Fruit fly (Drosophila melanogaster): ENCODE measurements around the gene PVRAP.

PVRAP gene

dm6 chr3L:5988675-5989074 lies 8.3 kb upstream of the PVRAP start (continued):
- TF ChIP-seq Blimp-1 (GFP tag; optimal IDR thresholded peaks at IDR 0.05) (peak; percentile 69), CG15269 (tag; optimal IDR thresholded peaks at IDR 0.05) (no peak), CG18619 (GFP tag; optimal IDR thresholded peaks at IDR 0.05) (no peak), peb (GFP tag; IDR thresholded peaks at IDR 0.05) (peak; percentile 18; the same call in 1 of the 2 replicates), CG9932 (GFP tag; IDR thresholded peaks at IDR 0.05) (no peak), Nf-YB (GFP tag; optimal IDR thresholded peaks at IDR 0.05) (no peak), CG14050 (GFP tag; IDR thresholded peaks at IDR 0.05) (no peak), CG11695 (GFP tag; IDR thresholded peaks at IDR 0.05) (0 out of 3 replicates have a peak, but pooled peaks have one; percentile 42), dpn (GFP tag; optimal IDR thresholded peaks at IDR 0.05) (peak; percentile 13 to 20), CG1792 (GFP tag; optimal IDR thresholded peaks at IDR 0.05) (peak; percentile 48), bowl (GFP tag; IDR thresholded peaks at IDR 0.05) (no peak), CG18011 (GFP tag; optimal IDR thresholded peaks at IDR 0.05) (no peak), CG34422 (GFP tag; IDR thresholded peaks at IDR 0.05) (peak; percentile 73; the same call in 2 of the 3 replicates), ash1 (GFP tag; optimal IDR thresholded peaks at IDR 0.05) (no peak), CG31224 (GFP tag; IDR thresholded peaks at IDR 0.05) (no peak), CG11247 (GFP tag; IDR thresholded peaks at IDR 0.05) (peak; percentile 46; the same call in 1 of the 2 replicates), Mes4 (GFP tag; optimal IDR thresholded peaks at IDR 0.05) (peak; percentile 19), Optix (GFP tag; IDR thresholded peaks at IDR 0.05) (0 out of 3 replicates have a peak, but pooled peaks have one; percentile 42), HHEX (GFP tag; optimal IDR thresholded peaks at IDR 0.05) (peak; percentile 20), hkb (optimal IDR thresholded peaks at IDR 0.05) (no peak), hkb (GFP tag; IDR thresholded peaks at IDR 0.05) (peak; percentile 76), BtbVII (GFP tag; optimal IDR thresholded peaks at IDR 0.05) (no peak), Asciz (GFP tag; optimal IDR thresholded peaks at IDR 0.05) (peak; percentile 35), tx (GFP tag; optimal IDR thresholded peaks at IDR 0.05) (no peak), CG8359 (GFP tag; optimal IDR thresholded peaks at IDR 0.05; ENCODE audit: borderline replicate concordance) (peak; percentile 67), inv (GFP tag; IDR thresholded peaks at IDR 0.05; ENCODE audit: partially characterized antibody) (no peak), Chrac-16 (GFP tag; optimal IDR thresholded peaks at IDR 0.05) (peak; percentile 17), CG10147 (GFP tag; optimal IDR thresholded peaks at IDR 0.05) (no peak), Adf1 (GFP tag; IDR thresholded peaks at IDR 0.05) (no peak), en (GFP tag; optimal IDR thresholded peaks at IDR 0.05) (no peak), Jarid2 (GFP tag; optimal IDR thresholded peaks at IDR 0.05) (peak; percentile 31), toy (GFP tag; IDR thresholded peaks at IDR 0.05) (no peak), CG9797 (GFP tag; optimal IDR thresholded peaks at IDR 0.05) (no peak), Sox100B (GFP tag; optimal IDR thresholded peaks at IDR 0.05) (peak; percentile 46), CG17568 (GFP tag; optimal IDR thresholded peaks at IDR 0.05) (no peak), CG3281 (GFP tag; optimal IDR thresholded peaks at IDR 0.05) (no peak), hb (GFP tag; IDR thresholded peaks at IDR 0.05; ENCODE audit: partially characterized antibody) (no peak), kah (GFP tag; optimal IDR thresholded peaks at IDR 0.05) (no peak), Mrtf (GFP tag; IDR thresholded peaks at IDR 0.05) (peak; percentile 40; the same call in 1 of the 3 replicates), Hr51 (GFP tag; optimal IDR thresholded peaks at IDR 0.05) (no peak), ftz-f1 (GFP tag; optimal IDR thresholded peaks at IDR 0.05) (no peak), HmgD (GFP tag; optimal IDR thresholded peaks at IDR 0.05) (no peak), dysf (GFP tag; IDR thresholded peaks at IDR 0.05) (peak; percentile 52; the same call in 1 of the 3 replicates), oc (tag; optimal IDR thresholded peaks at IDR 0.05) (no peak), chinmo (GFP tag; IDR thresholded peaks at IDR 0.05; ENCODE audit: partially characterized antibody) (no peak), CG12769 (tag; optimal IDR thresholded peaks at IDR 0.05) (no peak), ATbp (GFP tag; optimal IDR thresholded peaks at IDR 0.05) (peak; percentile 27), prd (optimal IDR thresholded peaks at IDR 0.05) (no peak), prd (GFP tag; IDR thresholded peaks at IDR 0.05) (peak; percentile 84), vnd (GFP tag; IDR thresholded peaks at IDR 0.05; ENCODE audit: partially characterized antibody) (no peak), chn (GFP tag; optimal IDR thresholded peaks at IDR 0.05) (peak; percentile 20)

All from whole organism, embryonic.